Worm (Caenorhabditis elegans) whole organism, L2 larva: Measurements from ENCODE around the gene sfxn-1.4.

Experiments
- Y55F3AM.14 ChIP-seq: fragments of 200-800 bp; sonication (Bioruptor generic); optimal IDR thresholded peaks from 2 replicates; lab custom pipeline; 2018; ENCODE audit warnings: mild to moderate bottlenecking, missing genetic modification characterization, missing compliant biosample characterization
- ZK546.5 ChIP-seq: sonication (generic microtip); optimal IDR thresholded peaks from 2 replicates; lab custom pipeline; 2017; ENCODE audit warnings: missing biosample characterization, missing genetic modification characterization
- aly-2 ChIP-seq: fragments of 150-350 bp; optimal IDR thresholded peaks from 2 replicates; lab custom pipeline; 2014; ENCODE audit warnings: missing biosample characterization, missing genetic modification characterization
- ama-1 ChIP-seq: fragments of 150-350 bp; optimal IDR thresholded peaks from 2 replicates; lab custom pipeline; 2018; ENCODE audit warnings: inconsistent platforms
- blmp-1 ChIP-seq: sonication (generic microtip); optimal IDR thresholded peaks from 2 replicates; lab custom pipeline; 2017; ENCODE audit warnings: missing genetic modification characterization, mild to moderate bottlenecking, missing compliant biosample characterization, antibody characterized with exemption, moderate library complexity; ENCODE audit not compliant: insufficient read depth
- ceh-82 ChIP-seq: fragments of 150-350 bp; optimal IDR thresholded peaks from 2 replicates; lab custom pipeline; 2014; ENCODE audit warnings: missing biosample characterization, missing genetic modification characterization
- egl-27 ChIP-seq: sonication (generic microtip); optimal IDR thresholded peaks from 3 replicates; lab custom pipeline; 2017; ENCODE audit warnings: missing biosample characterization, missing genetic modification reagents, missing genetic modification characterization
- elt-3 ChIP-seq: sonication (generic microtip); optimal IDR thresholded peaks from 2 replicates; lab custom pipeline; 2017; ENCODE audit warnings: missing biosample characterization, missing genetic modification characterization
- fos-1 ChIP-seq: fragments of 150-350 bp; optimal IDR thresholded peaks from 2 replicates; lab custom pipeline; 2014; ENCODE audit warnings: missing biosample characterization, missing genetic modification characterization
- gmeb-1 ChIP-seq: fragments of 150-350 bp; optimal IDR thresholded peaks from 2 replicates; lab custom pipeline; 2014; ENCODE audit warnings: missing biosample characterization, missing genetic modification characterization
- mab-5 ChIP-seq: fragments of 150-350 bp; optimal IDR thresholded peaks from 2 replicates; lab custom pipeline; 2014; ENCODE audit warnings: missing biosample characterization, missing genetic modification characterization
- mbf-1 ChIP-seq: sonication (generic microtip); optimal IDR thresholded peaks from 2 replicates; lab custom pipeline; 2017; ENCODE audit warnings: missing biosample characterization, missing genetic modification characterization
- nhr-10 ChIP-seq: sonication (generic microtip); optimal IDR thresholded peaks from 2 replicates; lab custom pipeline; 2017; ENCODE audit warnings: missing biosample characterization, missing genetic modification characterization
- nhr-12 ChIP-seq: fragments of 150-350 bp; optimal IDR thresholded peaks from 2 replicates; lab custom pipeline; 2014; ENCODE audit warnings: missing biosample characterization, missing genetic modification characterization
- nhr-129 ChIP-seq: fragments of 150-350 bp; optimal IDR thresholded peaks from 2 replicates; lab custom pipeline; 2014; ENCODE audit warnings: missing biosample characterization, missing genetic modification characterization
- nhr-21 ChIP-seq: fragments of 150-350 bp; optimal IDR thresholded peaks from 2 replicates; lab custom pipeline; 2014; ENCODE audit warnings: missing biosample characterization, missing genetic modification characterization
- nhr-25 ChIP-seq: fragments of 150-350 bp; sonication (generic microtip); optimal IDR thresholded peaks from 3 replicates; lab custom pipeline; 2014; ENCODE audit warnings: missing biosample characterization, missing genetic modification characterization
- nhr-6 ChIP-seq: fragments of 150-350 bp; optimal IDR thresholded peaks from 2 replicates; lab custom pipeline; 2014; ENCODE audit warnings: missing biosample characterization, missing genetic modification characterization
- nhr-77 ChIP-seq: fragments of 150-350 bp; optimal IDR thresholded peaks from 2 replicates; lab custom pipeline; 2014; ENCODE audit warnings: missing biosample characterization, missing genetic modification characterization
- peb-1 ChIP-seq: fragments of 150-350 bp; optimal IDR thresholded peaks from 2 replicates; lab custom pipeline; 2014; ENCODE audit warnings: missing biosample characterization, missing genetic modification characterization
- sma-3 ChIP-seq: sonication (generic microtip); optimal IDR thresholded peaks from 2 replicates; lab custom pipeline; 2016; ENCODE audit warnings: missing genetic modification reagents, missing genetic modification characterization, missing compliant biosample characterization
- sma-9 ChIP-seq, 2 experiments: fragments of 150-350 bp in 1 of 2; sonication (generic microtip) in 1 of 2; optimal IDR thresholded peaks; 2 replicates each; lab custom pipeline; 2014 to 2016; ENCODE audit warnings: missing genetic modification characterization in 2 of 2, mild to moderate bottlenecking in 1 of 2, missing biosample characterization in 1 of 2, missing compliant biosample characterization in 1 of 2, missing genetic modification reagents in 1 of 2, moderate library complexity in 1 of 2
- snpc-4 ChIP-seq: fragments of 150-350 bp; optimal IDR thresholded peaks from 2 replicates; lab custom pipeline; 2014; ENCODE audit warnings: missing biosample characterization, missing genetic modification characterization
- unc-55 ChIP-seq: fragments of 150-350 bp; sonication (generic microtip); optimal IDR thresholded peaks from 3 replicates; lab custom pipeline; 2014; ENCODE audit warnings: missing biosample characterization, missing genetic modification reagents, missing genetic modification characterization
- unc-62 ChIP-seq: fragments of 150-350 bp; optimal IDR thresholded peaks from 2 replicates; lab custom pipeline; 2014; ENCODE audit warnings: missing biosample characterization, missing genetic modification reagents, missing genetic modification characterization
- zag-1 ChIP-seq: fragments of 150-350 bp; optimal IDR thresholded peaks from 2 replicates; lab custom pipeline; 2014; ENCODE audit warnings: missing biosample characterization, missing genetic modification characterization

The sfxn-1.4 gene

ce11 chrII:11652679-11653174 is 28.3 kb downstream of the sfxn-1.4 start, which contains the start of the genes rad-23 and rpn-12 (continued):
- TF ChIP-seq ama-1 (lab: Kevin White, UChicago) = no peak

DNA sequence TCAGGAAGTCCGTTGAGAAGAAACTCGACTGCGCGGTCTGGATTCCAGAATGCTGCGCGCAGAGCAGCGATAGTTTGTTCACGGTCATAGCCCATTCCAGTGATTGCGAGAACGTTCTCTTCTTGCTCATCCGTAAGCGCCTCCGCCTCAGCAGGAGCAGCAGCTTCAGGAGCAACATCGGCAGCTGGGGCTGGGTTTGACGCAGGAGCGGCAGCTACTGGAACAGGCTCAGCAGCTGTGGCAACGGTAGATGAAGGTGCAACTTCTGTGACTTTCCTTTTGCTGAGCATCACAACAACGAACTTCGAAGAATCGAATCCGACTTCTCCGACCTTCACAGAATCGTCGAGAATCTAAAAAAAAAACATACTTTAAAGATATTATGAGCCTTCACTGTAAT is 28.9 kb downstream of the sfxn-1.4 start:
- TF ChIP-seq elt-3 (tag; lab: Kevin White, UChicago) = no peak
- TF ChIP-seq ceh-82 (tag; lab: Kevin White, UChicago) = no peak
- TF ChIP-seq nhr-25 (tag; lab: Kevin White, UChicago) = no peak
- TF ChIP-seq zag-1 (tag; lab: Kevin White, UChicago) = no peak
- TF ChIP-seq fos-1 (tag; lab: Kevin White, UChicago) = no peak
- no peak for TF ChIP-seq peb-1 (tag; lab: Kevin White, UChicago)
- no peak for TF ChIP-seq gmeb-1 (tag; lab: Kevin White, UChicago)
- no peak for TF ChIP-seq nhr-12 (tag; lab: Kevin White, UChicago)
- TF ChIP-seq egl-27 = no peak
- TF ChIP-seq Y55F3AM.14 = no peak

DNA sequence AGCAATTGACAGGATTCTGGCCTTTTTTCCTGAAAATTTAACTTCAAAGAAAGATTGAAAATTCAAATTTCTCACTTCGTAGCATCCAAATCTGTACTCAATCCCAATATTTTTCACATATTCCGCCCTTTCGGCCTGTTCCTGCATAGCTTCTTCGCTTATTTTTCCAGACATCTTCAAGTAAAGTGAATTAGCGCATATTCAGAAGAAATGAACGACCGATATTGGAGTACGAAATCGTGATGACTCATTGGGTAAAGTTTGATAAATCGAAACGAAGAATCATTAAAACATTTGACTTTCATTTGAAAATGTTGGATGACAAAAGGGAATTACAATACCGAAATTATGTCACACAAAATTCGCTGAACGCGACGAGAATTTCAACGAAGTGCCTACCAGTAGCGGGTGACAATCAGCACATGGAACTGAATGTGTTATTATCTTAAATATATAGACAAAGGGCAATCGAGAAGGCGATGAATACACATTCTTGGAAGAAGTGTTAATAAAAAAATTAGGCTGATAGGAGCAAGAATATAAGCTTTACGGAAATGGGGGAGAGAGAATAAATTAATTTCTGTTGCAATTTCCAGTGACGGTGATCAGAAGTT is 30.0 kb downstream of the sfxn-1.4 start, which contains the start of gene coa-7:
coa-7 (minus strand) TSS at position 174 of the 614 bp plus-strand sequence.
- TF ChIP-seq mab-5 (tag; lab: Kevin White, UChicago) (no peak), fos-1 (tag; lab: Kevin White, UChicago) (no peak), egl-27 (no peak), nhr-77 (tag; lab: Kevin White, UChicago) (no peak), aly-2 (tag; lab: Kevin White, UChicago) (no peak), nhr-129 (tag; lab: Kevin White, UChicago) (no peak), nhr-10 (tag; lab: Kevin White, UChicago) (no peak)

DNA sequence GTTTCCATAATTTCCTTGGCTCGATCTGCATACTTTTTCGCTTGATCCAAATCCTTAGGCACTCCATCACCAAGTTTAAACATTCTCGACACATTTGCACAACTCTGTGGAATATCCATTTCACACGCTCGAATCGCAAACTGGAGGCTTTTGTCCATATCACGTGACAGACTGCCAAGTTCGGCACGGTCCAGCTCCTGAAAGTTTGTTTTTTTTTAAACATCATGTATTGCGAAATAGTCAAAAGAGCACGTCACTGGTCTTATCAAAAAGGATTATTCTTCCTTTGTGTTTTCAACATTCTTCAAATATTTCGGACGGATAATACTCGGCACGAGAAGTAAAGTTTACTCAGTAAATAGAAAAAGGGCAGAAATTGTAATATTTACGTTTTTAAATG is 31.8 kb downstream of the sfxn-1.4 start:
- no peak for TF ChIP-seq Y55F3AM.14
- TF ChIP-seq nhr-129 (tag; lab: Kevin White, UChicago) = no peak
- TF ChIP-seq unc-55 = no peak
- TF ChIP-seq nhr-10 (tag; lab: Kevin White, UChicago) = no peak

DNA sequence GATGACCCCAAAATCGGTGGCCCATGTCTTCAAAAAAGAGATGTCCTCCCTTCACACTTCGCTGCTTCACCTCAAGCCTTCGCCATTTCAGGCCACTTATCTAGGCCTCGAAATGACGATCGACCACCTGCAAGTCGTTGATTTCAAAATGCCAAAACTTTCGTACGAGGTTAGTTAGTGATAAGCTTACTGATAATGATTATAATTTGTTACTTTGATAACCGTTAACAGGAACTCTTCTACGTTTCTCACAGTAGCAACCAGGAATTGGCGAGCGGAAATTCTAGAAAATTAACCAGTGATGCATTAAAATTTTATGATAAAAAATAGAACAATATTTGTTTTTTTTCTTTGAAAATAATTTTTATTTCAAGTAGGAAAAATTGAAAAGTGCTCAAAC is 34.2 kb downstream of the sfxn-1.4 start:
- peak; percentile 79 for TF ChIP-seq fos-1 (tag; lab: Kevin White, UChicago)
- no peak for TF ChIP-seq nhr-25 (tag; lab: Kevin White, UChicago)
- TF ChIP-seq, all 48 proteins: peak for 1

ce11 chrII:11646276-11646797 is 34.7 kb downstream of the sfxn-1.4 start, which contains the start of gene ghi-1:
TSS of gene ghi-1 (plus strand) at chrII:11646747.
- TF ChIP-seq fos-1 (tag; lab: Kevin White, UChicago) (peak; percentile 54), sma-3 (peak; percentile 8), nhr-25 (tag; lab: Kevin White, UChicago) (peak; percentile 11), nhr-21 (tag; lab: Kevin White, UChicago) (no peak), sma-9 (GFP tag; optimal IDR thresholded peaks at IDR 0.05; lab: Kevin White, UChicago) (peak; percentile 19), sma-9 (tag; optimal IDR thresholded peaks at IDR 0.05; lab: Kevin White, UChicago) (no peak)

DNA sequence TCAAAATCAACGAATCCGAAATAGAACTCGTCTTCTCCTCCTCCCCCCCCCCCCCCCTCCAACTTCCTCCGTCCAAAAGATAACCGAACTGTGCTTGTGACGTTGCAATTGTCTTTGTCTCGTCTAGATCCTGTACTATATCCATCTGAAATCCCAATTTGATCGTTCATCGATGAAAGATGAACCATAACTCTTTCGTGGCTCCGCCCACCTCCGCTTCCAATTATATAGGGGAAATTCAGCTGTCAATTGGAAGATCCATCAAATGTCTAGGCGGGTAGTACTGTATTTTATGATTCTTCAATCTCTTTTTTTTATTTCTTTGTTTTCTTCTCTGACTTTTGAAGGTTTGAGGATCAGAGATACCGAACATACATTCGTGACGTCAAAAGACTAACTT is 35.7 kb downstream of the sfxn-1.4 start:
- TF ChIP-seq sma-9 (GFP tag; optimal IDR thresholded peaks at IDR 0.05; lab: Kevin White, UChicago) = peak; percentile 4
- no peak for TF ChIP-seq sma-9 (tag; optimal IDR thresholded peaks at IDR 0.05; lab: Kevin White, UChicago)
- no peak for TF ChIP-seq snpc-4 (tag; lab: Kevin White, UChicago)

ce11 chrII:11644535-11644934 is 36.5 kb downstream of the sfxn-1.4 start:
- TF ChIP-seq nhr-77 (tag; lab: Kevin White, UChicago) (no peak), mbf-1 (tag; lab: Kevin White, UChicago) (no peak), sma-3 (peak; percentile 10), nhr-25 (tag; lab: Kevin White, UChicago) (peak; percentile 2), nhr-6 (tag; lab: Kevin White, UChicago) (no peak), snpc-4 (tag; lab: Kevin White, UChicago) (no peak), mab-5 (tag; lab: Kevin White, UChicago) (no peak), blmp-1 (tag; lab: Kevin White, UChicago) (no peak), elt-3 (tag; lab: Kevin White, UChicago) (no peak), zag-1 (tag; lab: Kevin White, UChicago) (no peak), ZK546.5 (tag; lab: Kevin White, UChicago) (no peak), unc-62 (no peak)
